Fruit fly (Drosophila melanogaster) whole organism: ENCODE results near the gene Usp1.

Source experiments
- CG8478 ChIP-seq: fragments of >200 bp; optimal IDR thresholded peaks from 2 replicates; lab custom pipeline; 2018; ENCODE audit warnings: inconsistent platforms
- Dll ChIP-seq: fragments of >200 bp; optimal IDR thresholded peaks from 2 replicates; lab custom pipeline; 2017
- EcR ChIP-seq, 2 experiments: fragments of >200 bp; optimal IDR thresholded peaks; 2 replicates each; lab custom pipeline; 2017; ENCODE audit warnings: missing biosample characterization in 2 of 2, missing genetic modification characterization in 2 of 2, missing genetic modification reagents in 2 of 2
- pan ChIP-seq: fragments of >200 bp; optimal IDR thresholded peaks from 2 replicates; lab custom pipeline; 2017
- psq ChIP-seq: fragments of >200 bp; optimal IDR thresholded peaks from 2 replicates; lab custom pipeline; 2017
- usp ChIP-seq: fragments of >200 bp; optimal IDR thresholded peaks from 2 replicates; lab custom pipeline; 2017; ENCODE audit warnings: missing biosample characterization, missing genetic modification characterization, mixed read lengths

Usp1 gene

dm6 chr3R:29217309-29217708 lies 11.7 kb upstream of the Usp1 start:
- TF ChIP-seq pan (no peak), usp (GFP tag; lab: Kevin White, UChicago) (no peak), EcR (GFP tag; optimal IDR thresholded peaks at IDR 0.05; lab: Kevin White, UChicago) (no peak), Dll (lab: Kevin White, UChicago) (no peak), CG8478 (lab: Kevin White, UChicago) (no peak), psq (no peak)

dm6 chr3R:29218001-29218400 lies 11.0 kb upstream of the Usp1 start:
- TF ChIP-seq usp (GFP tag; lab: Kevin White, UChicago) (no peak), pan (no peak), EcR (GFP tag; optimal IDR thresholded peaks at IDR 0.05; lab: Kevin White, UChicago) (no peak), CG8478 (lab: Kevin White, UChicago) (no peak), psq (no peak), Dll (lab: Kevin White, UChicago) (no peak)

- TF ChIP-seq pan (no peak), CG8478 (lab: Kevin White, UChicago) (no peak), usp (GFP tag; lab: Kevin White, UChicago) (no peak), psq (no peak), Dll (lab: Kevin White, UChicago) (no peak), EcR (GFP tag; optimal IDR thresholded peaks at IDR 0.05; lab: Kevin White, UChicago) (no peak)
These were observed 9.0 kb upstream of the Usp1 start, which contains the start of gene eEF1gamma for dm6 chr3R:29219948-29220347. TSS of gene eEF1gamma (plus strand) at chr3R:29220172.

DNA sequence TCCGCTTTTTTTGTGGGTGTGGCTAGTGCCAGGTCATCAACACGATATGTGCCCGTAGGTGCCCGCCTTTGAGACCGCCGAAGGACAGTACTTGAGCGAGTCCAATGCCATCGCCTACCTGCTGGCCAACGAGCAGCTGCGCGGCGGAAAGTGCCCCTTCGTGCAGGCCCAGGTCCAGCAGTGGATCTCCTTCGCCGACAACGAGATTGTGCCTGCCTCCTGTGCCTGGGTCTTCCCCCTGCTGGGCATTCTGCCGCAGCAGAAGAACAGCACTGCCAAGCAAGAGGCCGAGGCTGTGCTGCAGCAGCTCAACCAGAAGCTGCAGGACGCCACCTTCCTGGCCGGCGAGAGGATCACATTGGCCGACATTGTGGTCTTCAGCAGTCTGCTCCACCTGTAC lies 8.4 kb upstream of the Usp1 start:
- TF ChIP-seq EcR (GFP tag; optimal IDR thresholded peaks at IDR 0.05; lab: Kevin White, UChicago) (no peak), CG8478 (lab: Kevin White, UChicago) (no peak), psq (no peak)

dm6 chr3R:29221168-29221567 lies 7.8 kb upstream of the Usp1 start:
- TF ChIP-seq EcR (GFP tag; optimal IDR thresholded peaks at IDR 0.05; lab: Kevin White, UChicago) (no peak), psq (no peak), pan (no peak), usp (GFP tag; lab: Kevin White, UChicago) (no peak), CG8478 (lab: Kevin White, UChicago) (no peak), Dll (lab: Kevin White, UChicago) (no peak)

- no peak for TF ChIP-seq pan
- no peak for TF ChIP-seq Dll (lab: Kevin White, UChicago)
- no peak for TF ChIP-seq usp (GFP tag; lab: Kevin White, UChicago)
- TF ChIP-seq EcR (GFP tag; optimal IDR thresholded peaks at IDR 0.05; lab: Kevin White, UChicago): no peak
- TF ChIP-seq psq: no peak
- TF ChIP-seq CG8478 (lab: Kevin White, UChicago): no peak
These were observed 5.8 kb upstream of the Usp1 start, which contains the start of the genes Cisd2 and Brd8 for dm6 chr3R:29222891-29223842. TSS of gene Cisd2 (minus strand) at chr3R:29223428. TSS of gene Brd8 (plus strand) at chr3R:29223485.

DNA sequence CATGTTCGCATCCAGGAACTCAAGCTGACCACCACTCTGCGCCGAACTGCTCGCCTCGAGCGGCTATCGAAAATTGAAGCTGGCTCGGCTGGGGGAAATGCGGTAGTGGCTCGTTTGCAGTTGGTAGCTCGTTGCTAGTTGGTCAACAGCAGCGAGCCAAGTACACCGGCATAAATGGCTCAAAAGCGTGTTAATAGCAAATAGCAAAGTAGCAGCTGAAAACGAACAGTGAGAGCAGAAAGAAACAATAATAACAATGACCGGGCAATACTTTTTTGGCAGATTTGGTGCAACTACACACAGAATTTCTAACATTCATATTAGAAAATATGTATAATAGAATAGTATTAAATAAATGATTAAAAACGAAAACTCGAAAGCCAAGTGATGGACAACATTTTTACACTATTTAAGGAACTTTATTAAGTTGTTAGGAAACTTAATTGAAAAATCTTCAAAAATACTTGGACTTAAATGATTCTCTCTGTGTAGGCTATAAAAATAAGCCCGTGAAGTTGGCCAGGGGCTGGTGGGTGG lies 1.2 kb upstream of the Usp1 start, which contains the start of gene CG14507:
TSS of gene CG14507 (minus strand) at position 51 of the 537 bp plus-strand sequence.
- TF ChIP-seq psq: no peak
- no peak for TF ChIP-seq pan
- no peak for TF ChIP-seq Dll (lab: Kevin White, UChicago)
- no peak for TF ChIP-seq CG8478 (lab: Kevin White, UChicago)
- no peak for TF ChIP-seq usp (GFP tag; lab: Kevin White, UChicago)
- no peak for TF ChIP-seq EcR (GFP tag; optimal IDR thresholded peaks at IDR 0.05; lab: Kevin White, UChicago)

DNA sequence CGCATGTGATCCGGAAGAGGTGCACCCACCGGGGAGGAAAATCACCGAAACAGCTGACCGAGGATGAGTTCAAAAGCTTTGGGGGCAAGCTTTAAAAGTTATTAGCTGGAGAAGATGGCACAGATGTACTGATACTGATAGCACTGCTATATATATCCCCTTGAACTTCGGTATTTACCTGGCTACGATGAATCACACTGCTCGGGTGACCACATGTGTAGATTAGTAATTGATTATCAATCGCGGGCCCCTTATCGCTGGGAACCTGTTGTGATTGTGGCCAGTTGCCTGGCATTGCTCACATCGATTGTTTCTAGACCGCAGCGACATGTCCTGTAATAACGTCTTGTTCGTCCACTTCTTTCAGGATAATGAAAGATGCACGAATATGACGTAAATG lies 997 bp downstream of the Usp1 start:
- TF ChIP-seq EcR (GFP tag; optimal IDR thresholded peaks at IDR 0.05; lab: Kevin White, UChicago) (no peak), psq (no peak), Dll (lab: Kevin White, UChicago) (no peak), CG8478 (lab: Kevin White, UChicago) (no peak), pan (no peak), usp (GFP tag; lab: Kevin White, UChicago) (no peak)

- TF ChIP-seq psq: no peak
- no peak for TF ChIP-seq usp (GFP tag; lab: Kevin White, UChicago)
- no peak for TF ChIP-seq CG8478 (lab: Kevin White, UChicago)
These were observed 1.7 kb downstream of the Usp1 start for dm6 chr3R:29230552-29231102.

DNA sequence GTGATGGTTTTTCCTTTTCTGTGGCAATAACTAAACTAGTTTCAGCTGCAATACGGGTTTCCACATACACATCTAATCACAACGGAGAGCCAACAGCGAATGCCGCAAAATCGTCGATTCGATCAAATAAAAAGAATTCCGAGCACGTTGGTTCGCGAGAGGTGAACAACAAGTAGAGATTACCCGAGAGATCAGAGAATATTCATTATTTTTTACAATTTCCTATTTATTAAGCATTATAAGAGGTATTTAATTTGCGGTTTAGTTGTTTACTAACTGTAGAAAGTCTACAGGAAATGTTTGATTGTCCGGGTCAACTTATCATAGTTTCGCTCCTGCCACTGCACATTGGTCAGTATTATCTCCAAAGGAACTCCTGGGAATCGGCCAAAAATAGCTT lies 9.7 kb downstream of the Usp1 start, which contains the start of gene CG11951:
TSS of gene CG11951 (minus strand) at position 101 of the 400 bp plus-strand sequence.
- TF ChIP-seq usp (GFP tag; lab: Kevin White, UChicago) (no peak), pan (no peak), Dll (lab: Kevin White, UChicago) (no peak), CG8478 (lab: Kevin White, UChicago) (no peak), EcR (GFP tag; optimal IDR thresholded peaks at IDR 0.05; lab: Kevin White, UChicago) (no peak), psq (no peak)

- TF ChIP-seq usp (GFP tag; lab: Kevin White, UChicago) (no peak), Dll (lab: Kevin White, UChicago) (no peak), EcR (GFP tag; optimal IDR thresholded peaks at IDR 0.05; lab: Kevin White, UChicago) (no peak), CG8478 (lab: Kevin White, UChicago) (no peak), psq (no peak), pan (no peak)
These were observed 15.8 kb downstream of the Usp1 start, which contains the start of gene CG31445 for dm6 chr3R:29244727-29245126. TSS of gene CG31445 (minus strand) at chr3R:29244827.
